Fruit fly (Drosophila melanogaster): ENCODE data around the gene CG6000.

- TF ChIP-seq pan (optimal IDR thresholded peaks at IDR 0.05) (no peak), CG8478 (optimal IDR thresholded peaks at IDR 0.05) (peak; percentile 2)
Measured at dm6 chr3R:24031019-24031824, 23.0 kb upstream of the CG6000 start.
